Worm (Caenorhabditis elegans) whole organism, midembryonic: Measurements from ENCODE around the gene C25H3.15.

Source experiments
- T22C8.4 ChIP-seq: fragments of 200-800 bp; sonication (Bioruptor generic); IDR thresholded peaks from 2 replicates; pipeline ENCODE4 v1.3.6; 2022; ENCODE audit warnings: missing genetic modification characterization, missing compliant biosample characterization
- cog-1 ChIP-seq: sonication (generic microtip); optimal IDR thresholded peaks from 2 replicates; lab custom pipeline; 2016; ENCODE audit warnings: missing genetic modification characterization, missing compliant biosample characterization
- flt-1 ChIP-seq: fragments of 200-800 bp; sonication (Bioruptor generic); IDR thresholded peaks from 2 replicates; pipeline ENCODE4 v1.3.6; 2022; ENCODE audit warnings: missing genetic modification characterization, missing compliant biosample characterization
- klf-2 ChIP-seq: fragments of 200-800 bp; sonication (Bioruptor generic); conservative IDR thresholded peaks from 2 replicates; pipeline ENCODE4 v1.3.6; 2022; ENCODE audit warnings: missing genetic modification reagents, missing genetic modification characterization, missing compliant biosample characterization
- ztf-23 ChIP-seq: fragments of 200-800 bp; sonication (Bioruptor generic); IDR thresholded peaks from 2 replicates; pipeline ENCODE4 v1.3.6; 2022; ENCODE audit warnings: missing genetic modification reagents, missing genetic modification characterization, missing compliant biosample characterization

DNA sequence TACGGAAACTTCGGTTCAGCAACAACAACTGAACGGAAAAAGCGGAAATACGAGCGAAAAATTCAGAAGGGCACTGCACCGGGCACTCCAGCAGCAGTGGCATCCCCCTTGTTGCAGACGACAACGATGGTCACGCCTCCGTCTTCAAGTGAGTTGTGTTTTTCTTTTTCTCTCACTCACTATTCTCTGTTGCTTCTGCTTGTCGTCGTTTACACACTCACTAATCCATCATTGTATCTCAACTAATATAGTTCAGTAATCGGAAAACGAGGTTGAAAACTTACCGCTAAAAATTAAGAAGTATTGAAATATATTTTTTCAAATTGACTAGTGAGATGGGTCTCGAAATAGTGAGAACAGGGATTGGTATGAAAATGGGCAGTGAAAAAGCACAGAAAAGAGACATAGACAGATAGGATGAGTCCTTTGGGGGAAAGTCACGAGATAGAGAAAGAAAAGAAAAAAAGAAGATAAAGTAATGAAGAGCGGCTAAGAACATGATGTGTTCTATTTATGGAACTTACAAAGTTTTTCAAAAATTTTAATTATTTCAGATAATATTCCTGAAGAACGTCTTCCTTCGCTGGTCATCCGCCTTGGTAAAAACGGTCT, 1.8 kb upstream of the C25H3.15 start:
- TF ChIP-seq klf-2 (GFP tag; lab: Robert Waterston, UW) (no peak), flt-1 (GFP tag; lab: Robert Waterston, UW) (no peak), cog-1 (tag; lab: Kevin White, UChicago) (no peak), ztf-23 (GFP tag; lab: Robert Waterston, UW) (no peak), T22C8.4 (GFP tag; lab: Robert Waterston, UW) (no peak)
